Worm (Caenorhabditis elegans) whole organism, L3 larva: ENCODE results near the gene tag-290.

Experiments used
- R02D3.7 ChIP-seq: fragments of 150-350 bp; optimal IDR thresholded peaks from 2 replicates; lab custom pipeline; 2014; ENCODE audit warnings: missing biosample characterization, missing genetic modification characterization
- ama-1 ChIP-seq: fragments of 150-350 bp; optimal IDR thresholded peaks from 2 replicates; lab custom pipeline; 2018
- elt-1 ChIP-seq: fragments of 150-350 bp; optimal IDR thresholded peaks from 2 replicates; lab custom pipeline; 2014; ENCODE audit warnings: missing biosample characterization, missing genetic modification characterization
- elt-3 ChIP-seq, 3 experiments: fragments of 150-350 bp in 1 of 3; sonication (generic microtip) in 2 of 3; optimal IDR thresholded peaks; 2 replicates in 2 of 3; 4 replicates in 1 of 3; lab custom pipeline; 2014 to 2017; ENCODE audit warnings: missing biosample characterization in 3 of 3, missing genetic modification characterization in 3 of 3
- fkh-2 ChIP-seq: fragments of 150-350 bp; optimal IDR thresholded peaks from 2 replicates; lab custom pipeline; 2014; ENCODE audit warnings: missing biosample characterization, missing genetic modification reagents, missing genetic modification characterization
- fos-1 ChIP-seq: fragments of 150-350 bp; optimal IDR thresholded peaks from 2 replicates; lab custom pipeline; 2014; ENCODE audit warnings: missing biosample characterization, missing genetic modification characterization
- nhr-11 ChIP-seq: fragments of 150-350 bp; optimal IDR thresholded peaks from 2 replicates; lab custom pipeline; 2014; ENCODE audit warnings: missing biosample characterization, missing genetic modification characterization
- nhr-23 ChIP-seq: fragments of 150-350 bp; optimal IDR thresholded peaks from 2 replicates; lab custom pipeline; 2014; ENCODE audit warnings: missing biosample characterization, missing genetic modification reagents, missing genetic modification characterization
- nhr-28 ChIP-seq: fragments of 150-350 bp; optimal IDR thresholded peaks from 2 replicates; lab custom pipeline; 2014; ENCODE audit warnings: missing biosample characterization, missing genetic modification characterization
- pqm-1 ChIP-seq: fragments of 150-350 bp; optimal IDR thresholded peaks from 2 replicates; lab custom pipeline; 2017; ENCODE audit warnings: missing biosample characterization, missing genetic modification characterization, inconsistent platforms
- snpc-4 ChIP-seq: fragments of 150-350 bp; optimal IDR thresholded peaks from 2 replicates; lab custom pipeline; 2014; ENCODE audit warnings: missing biosample characterization, missing genetic modification characterization
- ztf-11 ChIP-seq: fragments of 150-350 bp; optimal IDR thresholded peaks from 2 replicates; lab custom pipeline; 2014; ENCODE audit warnings: missing biosample characterization, missing genetic modification characterization

DNA sequence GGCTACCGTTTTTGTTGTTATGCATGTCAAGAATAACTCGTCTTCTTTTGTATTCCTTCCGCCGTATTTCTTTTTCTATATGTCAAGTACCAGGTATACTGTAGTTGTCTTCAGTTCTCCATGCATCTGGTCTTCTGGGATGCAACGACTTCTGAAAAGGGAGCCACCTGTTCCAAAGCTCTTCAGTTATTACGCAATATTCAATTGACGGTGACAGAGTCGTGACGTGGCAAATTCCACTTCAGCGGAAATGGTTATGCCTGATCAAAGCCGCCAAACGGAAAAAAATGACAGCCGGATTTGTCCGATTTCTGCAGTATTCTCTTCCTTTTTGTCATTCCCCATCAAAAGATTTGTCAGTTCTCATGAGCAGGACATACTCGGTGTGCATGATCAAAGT lies 43.4 kb downstream of the tag-290 start:
- TF ChIP-seq ztf-11 (tag; lab: Kevin White, UChicago) (no peak), nhr-23 (tag; lab: Kevin White, UChicago) (no peak), ama-1 (no peak), R02D3.7 (tag; lab: Kevin White, UChicago) (no peak), pqm-1 (tag; lab: Kevin White, UChicago) (no peak), fos-1 (tag; lab: Kevin White, UChicago) (no peak), nhr-28 (no peak), elt-3 (tag; optimal IDR thresholded peaks at IDR 0.05; lab: Kevin White, UChicago) (no peak), snpc-4 (tag; lab: Kevin White, UChicago) (no peak), elt-1 (tag; lab: Kevin White, UChicago) (no peak), nhr-11 (no peak), fkh-2 (no peak)
